Worm (Caenorhabditis elegans) whole organism, early embryonic: ENCODE measurements around the gene str-265.
"Not testable (repeated sequence)": the region's sequence is repeated elsewhere in the genome, so short reads cannot be mapped to it uniquely, and the experiment has no call there.

Experiments
- F13C5.2 ChIP-seq: sonication (generic microtip); optimal IDR thresholded peaks from 2 replicates; lab custom pipeline; 2017; ENCODE audit warnings: mild to moderate bottlenecking, missing genetic modification characterization, inconsistent platforms, missing compliant biosample characterization
- ama-1 ChIP-seq: fragments of 150-350 bp; optimal IDR thresholded peaks from 2 replicates; lab custom pipeline; 2014
- ceh-13 ChIP-seq: fragments of 200-800 bp; sonication (Bioruptor generic); optimal IDR thresholded peaks from 2 replicates; lab custom pipeline; 2018; ENCODE audit warnings: mild to moderate bottlenecking, missing genetic modification characterization, missing compliant biosample characterization
- ceh-36 ChIP-seq: sonication (generic microtip); optimal IDR thresholded peaks from 2 replicates; lab custom pipeline; 2016; ENCODE audit warnings: missing genetic modification characterization, inconsistent platforms, missing compliant biosample characterization
- hmg-4 ChIP-seq: fragments of 200-800 bp; sonication (Bioruptor generic); optimal IDR thresholded peaks from 2 replicates; lab custom pipeline; 2018; ENCODE audit warnings: mild to moderate bottlenecking, missing genetic modification characterization, missing compliant biosample characterization
- hnd-1 ChIP-seq: sonication (generic microtip); optimal IDR thresholded peaks from 2 replicates; lab custom pipeline; 2016; ENCODE audit warnings: missing genetic modification characterization, missing compliant biosample characterization
- tbx-11 ChIP-seq: fragments of 200-800 bp; sonication (Bioruptor generic); IDR thresholded peaks from 2 replicates; pipeline ENCODE4 v1.3.6; 2022; ENCODE audit warnings: missing genetic modification characterization, missing compliant biosample characterization

str-265 gene

DNA sequence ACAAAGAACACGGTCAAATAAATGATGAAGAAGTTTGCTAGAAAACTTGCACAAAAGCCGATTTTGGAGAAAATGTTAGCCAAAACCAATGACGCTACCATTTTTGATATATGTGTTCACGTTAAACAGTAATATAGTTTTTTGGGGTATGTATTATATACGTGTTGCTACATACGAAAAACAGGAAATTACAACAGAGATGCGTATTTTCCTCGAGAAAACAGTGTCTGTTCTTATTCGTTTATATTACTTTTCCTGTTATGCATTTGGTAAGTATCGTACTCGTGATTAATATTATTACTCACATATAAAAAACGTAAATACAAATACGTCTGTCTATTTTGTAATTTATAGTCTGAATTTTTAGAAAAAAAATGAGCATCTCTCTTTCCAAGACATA is at the start of gene str-265:
Gene str-265 (minus strand): TSS at position 101 of the 400 bp plus-strand sequence.
- not testable (repeated sequence) for TF ChIP-seq F13C5.2; ceh-36 (tag; lab: Kevin White, UChicago); ama-1 (lab: Kevin White, UChicago)

DNA sequence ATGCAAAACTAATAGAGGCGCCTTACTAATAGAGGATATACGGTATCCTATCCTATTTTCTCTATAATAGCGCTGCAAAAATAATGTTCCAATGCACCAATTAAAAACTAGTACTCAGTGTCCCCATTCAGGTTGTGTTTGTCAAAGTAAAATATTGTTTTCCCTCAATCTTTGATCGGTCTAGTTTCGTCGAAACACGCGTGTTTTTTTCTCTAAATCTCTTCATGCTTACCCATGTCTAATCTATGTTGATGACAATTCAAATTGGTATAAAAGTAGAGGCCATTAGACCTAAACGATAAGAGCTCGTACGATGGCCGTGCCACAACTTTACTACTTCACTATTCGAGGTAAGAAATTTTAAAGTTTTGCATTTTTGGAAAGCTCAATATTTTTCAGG is 46.0 kb upstream of the str-265 start, which contains the start of gene F56A4.3:
Gene F56A4.3 (plus strand): TSS at position 301 of the 400 bp plus-strand sequence.
- TF ChIP-seq ceh-13; tbx-11; hmg-4 (GFP tag; lab: Kevin White, UChicago): not testable (repeated sequence)

DNA sequence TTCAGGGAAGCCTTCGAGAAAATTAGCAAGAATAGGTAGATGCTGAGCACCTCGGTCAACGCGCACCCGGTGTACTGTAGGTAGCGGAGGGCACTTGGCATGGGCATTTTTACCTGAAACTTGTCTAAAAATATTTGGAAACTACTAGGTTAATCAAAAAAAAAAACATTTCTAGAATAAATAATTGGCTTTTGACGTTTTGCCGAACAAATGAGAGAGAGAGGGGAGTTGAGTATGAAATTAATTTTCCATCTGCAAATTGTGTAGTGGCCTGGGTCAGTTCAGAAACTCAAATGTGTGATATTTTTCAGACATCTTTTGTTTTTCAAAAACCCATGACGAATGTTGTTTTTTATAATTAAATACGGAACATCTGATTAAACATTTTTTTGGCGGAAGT is 20.9 kb upstream of the str-265 start, which contains the start of gene str-119:
Gene str-119 (minus strand): TSS at position 101 of the 400 bp plus-strand sequence.
- not testable (repeated sequence) for TF ChIP-seq hnd-1 (tag; lab: Kevin White, UChicago); hmg-4 (GFP tag; lab: Kevin White, UChicago); tbx-11
